Worm (Caenorhabditis elegans): ENCODE data around the gene Y39A3B.8.

Gene Y39A3B.8

ce11 chrIII:1987693-1988092, at the start of gene Y39A3B.8:
Y39A3B.8 (plus strand) TSS chrIII:1987993.
- TF ChIP-seq med-1 (GFP tag; optimal IDR thresholded peaks at IDR 0.05; ENCODE audit: insufficient read depth) (no peak), ref-1 (GFP tag; conservative IDR thresholded peaks at IDR 0.05) (no peak), tab-1 (GFP tag; IDR thresholded peaks at IDR 0.05) (no peak), flt-1 (GFP tag; IDR thresholded peaks at IDR 0.05) (no peak), ztf-23 (GFP tag; IDR thresholded peaks at IDR 0.05) (no peak), cog-1 (tag; optimal IDR thresholded peaks at IDR 0.05) (no peak), klf-2 (GFP tag; conservative IDR thresholded peaks at IDR 0.05) (no peak), T22C8.4 (GFP tag; IDR thresholded peaks at IDR 0.05) (no peak), ztf-29 (GFP tag; IDR thresholded peaks at IDR 0.05) (no peak)

ce11 chrIII:1938712-1939624, 48.8 kb upstream of the Y39A3B.8 start:
- TF ChIP-seq T22C8.4 (GFP tag; IDR thresholded peaks at IDR 0.05) (peak; percentile 87), ref-1 (GFP tag; conservative IDR thresholded peaks at IDR 0.05) (no peak)

- TF ChIP-seq med-1 (GFP tag; optimal IDR thresholded peaks at IDR 0.05; ENCODE audit: insufficient read depth) (no peak), ztf-29 (GFP tag; IDR thresholded peaks at IDR 0.05) (no peak), flt-1 (GFP tag; IDR thresholded peaks at IDR 0.05) (no peak), cog-1 (tag; optimal IDR thresholded peaks at IDR 0.05) (no peak), ztf-23 (GFP tag; IDR thresholded peaks at IDR 0.05) (no peak), klf-2 (GFP tag; conservative IDR thresholded peaks at IDR 0.05) (no peak), T22C8.4 (GFP tag; IDR thresholded peaks at IDR 0.05) (no peak), ref-1 (GFP tag; conservative IDR thresholded peaks at IDR 0.05) (no peak), tab-1 (GFP tag; IDR thresholded peaks at IDR 0.05) (no peak)
These were observed 48.2 kb upstream of the Y39A3B.8 start for ce11 chrIII:1939625-1939988.

ce11 chrIII:1943488-1943887, 44.3 kb upstream of the Y39A3B.8 start, which contains the start of gene F53A3.1:
F53A3.1 (minus strand) TSS chrIII:1943637.
- TF ChIP-seq klf-2 (GFP tag; conservative IDR thresholded peaks at IDR 0.05) (no peak), ztf-29 (GFP tag; IDR thresholded peaks at IDR 0.05) (no peak), tab-1 (GFP tag; IDR thresholded peaks at IDR 0.05) (no peak), T22C8.4 (GFP tag; IDR thresholded peaks at IDR 0.05) (no peak), flt-1 (GFP tag; IDR thresholded peaks at IDR 0.05) (no peak), cog-1 (tag; optimal IDR thresholded peaks at IDR 0.05) (no peak), ztf-23 (GFP tag; IDR thresholded peaks at IDR 0.05) (no peak), med-1 (GFP tag; optimal IDR thresholded peaks at IDR 0.05; ENCODE audit: insufficient read depth) (no peak), ref-1 (GFP tag; conservative IDR thresholded peaks at IDR 0.05) (no peak)

- no peak for TF ChIP-seq med-1 (GFP tag; optimal IDR thresholded peaks at IDR 0.05; ENCODE audit: insufficient read depth)
- TF ChIP-seq ztf-23 (GFP tag; IDR thresholded peaks at IDR 0.05) = no peak
- TF ChIP-seq cog-1 (tag; optimal IDR thresholded peaks at IDR 0.05) = no peak
- TF ChIP-seq T22C8.4 (GFP tag; IDR thresholded peaks at IDR 0.05) = no peak
- no peak for TF ChIP-seq ztf-29 (GFP tag; IDR thresholded peaks at IDR 0.05)
- no peak for TF ChIP-seq tab-1 (GFP tag; IDR thresholded peaks at IDR 0.05)
- no peak for TF ChIP-seq klf-2 (GFP tag; conservative IDR thresholded peaks at IDR 0.05)
- TF ChIP-seq flt-1 (GFP tag; IDR thresholded peaks at IDR 0.05) = no peak
- TF ChIP-seq ref-1 (GFP tag; conservative IDR thresholded peaks at IDR 0.05) = no peak
These were observed 39.9 kb upstream of the Y39A3B.8 start for ce11 chrIII:1947851-1948250.

- TF ChIP-seq ztf-23 (GFP tag; IDR thresholded peaks at IDR 0.05) (no peak), ztf-29 (GFP tag; IDR thresholded peaks at IDR 0.05) (no peak), ref-1 (GFP tag; conservative IDR thresholded peaks at IDR 0.05) (no peak), tab-1 (GFP tag; IDR thresholded peaks at IDR 0.05) (no peak), med-1 (GFP tag; optimal IDR thresholded peaks at IDR 0.05; ENCODE audit: insufficient read depth) (no peak), cog-1 (tag; optimal IDR thresholded peaks at IDR 0.05) (no peak), klf-2 (GFP tag; conservative IDR thresholded peaks at IDR 0.05) (no peak), T22C8.4 (GFP tag; IDR thresholded peaks at IDR 0.05) (no peak), flt-1 (GFP tag; IDR thresholded peaks at IDR 0.05) (no peak)
These were observed 38.4 kb upstream of the Y39A3B.8 start for ce11 chrIII:1949362-1949761.

- TF ChIP-seq ztf-23 (GFP tag; IDR thresholded peaks at IDR 0.05) (peak; percentile 50), T22C8.4 (GFP tag; IDR thresholded peaks at IDR 0.05) (no peak), med-1 (GFP tag; optimal IDR thresholded peaks at IDR 0.05; ENCODE audit: insufficient read depth) (no peak), klf-2 (GFP tag; conservative IDR thresholded peaks at IDR 0.05) (no peak), cog-1 (tag; optimal IDR thresholded peaks at IDR 0.05) (peak; percentile 72), flt-1 (GFP tag; IDR thresholded peaks at IDR 0.05) (peak; percentile 65; the same call in 1 of the 2 replicates), tab-1 (GFP tag; IDR thresholded peaks at IDR 0.05) (no peak), ztf-29 (GFP tag; IDR thresholded peaks at IDR 0.05) (no peak)
These were observed 37.6 kb upstream of the Y39A3B.8 start, which contains the start of the genes polh-1 and rps-22 for ce11 chrIII:1950236-1950635. polh-1 (minus strand) TSS chrIII:1950269. rps-22 (plus strand) TSS chrIII:1950535.

ce11 chrIII:1951388-1951787, 36.4 kb upstream of the Y39A3B.8 start, which contains the start of gene F53A3.7:
F53A3.7 (plus strand) TSS chrIII:1951526.
- TF ChIP-seq T22C8.4 (GFP tag; IDR thresholded peaks at IDR 0.05) (no peak), cog-1 (tag; optimal IDR thresholded peaks at IDR 0.05) (no peak)

- TF ChIP-seq T22C8.4 (GFP tag; IDR thresholded peaks at IDR 0.05) (peak; percentile 98), med-1 (GFP tag; optimal IDR thresholded peaks at IDR 0.05; ENCODE audit: insufficient read depth) (no peak)
These were observed 32.2 kb upstream of the Y39A3B.8 start for ce11 chrIII:1955520-1956095.
